Comparison of ENCODE assay signal across 5 worm cellular contexts in the genomic region with DNA sequence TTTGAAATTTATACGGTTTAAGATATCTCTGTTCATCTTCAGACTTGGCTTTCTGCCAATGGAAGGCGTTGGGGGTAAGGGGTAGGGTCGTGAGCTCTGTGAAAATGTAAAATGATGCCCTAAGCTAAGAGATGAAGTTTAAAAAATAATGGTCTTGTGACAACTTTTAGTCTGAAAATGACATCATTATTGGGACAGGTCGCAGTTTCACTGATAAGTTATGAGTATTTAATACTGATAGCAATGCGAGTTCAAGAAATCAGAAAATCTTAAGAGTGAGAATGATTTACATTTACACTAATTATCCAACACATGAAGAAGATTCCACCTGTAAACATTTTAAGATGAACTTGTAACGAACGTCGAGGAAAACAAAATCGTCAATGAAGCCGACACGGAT.
TF ChIP-seq lines count a peak whose summit lies in the region.

No protein-coding gene starts in this region.

TF ChIP-seq in whole organism, L1 larva, 84 proteins besides CTCF, POLR2A, EP300 and RAD21:
- no peak for TF ChIP-seq mep-1 (tag; optimal IDR thresholded peaks at IDR 0.05; lab: Kevin White, UChicago)
- no peak for TF ChIP-seq ceh-90 (tag; optimal IDR thresholded peaks at IDR 0.05; lab: Kevin White, UChicago)
- no peak for TF ChIP-seq efl-1 (optimal IDR thresholded peaks at IDR 0.05; lab: Kevin White, UChicago)
- peak in 1 of 2 experiments; percentile 15 for TF ChIP-seq efl-1 (GFP tag; optimal IDR thresholded peaks at IDR 0.05 in 1 of 2; lab: Kevin White, UChicago)
- TF ChIP-seq hlh-17 (GFP tag; optimal IDR thresholded peaks at IDR 0.05; lab: Kevin White, UChicago; ENCODE audit: borderline replicate concordance), result no peak
- TF ChIP-seq lin-35 (GFP tag; optimal IDR thresholded peaks at IDR 0.05; lab: Kevin White, UChicago), result no peak
- TF ChIP-seq elt-2 (tag; optimal IDR thresholded peaks at IDR 0.05; lab: Kevin White, UChicago), result peak; percentile 74
- no peak for TF ChIP-seq ceh-8 (GFP tag; optimal IDR thresholded peaks at IDR 0.05; lab: Kevin White, UChicago)
- TF ChIP-seq nhr-84 (tag; optimal IDR thresholded peaks at IDR 0.05; lab: Kevin White, UChicago), result no peak
- TF ChIP-seq unc-86 (tag; optimal IDR thresholded peaks at IDR 0.05; lab: Kevin White, UChicago), result no peak
TF ChIP-seq in whole organism, L1 larva: peak in this region for 2.

TF ChIP-seq in whole organism, L2 larva, 48 proteins besides CTCF, POLR2A, EP300 and RAD21:
- TF ChIP-seq sma-9 (GFP tag; optimal IDR thresholded peaks at IDR 0.05; lab: Kevin White, UChicago), result peak; percentile 33
- no peak for TF ChIP-seq sma-9 (tag; optimal IDR thresholded peaks at IDR 0.05; lab: Kevin White, UChicago)
- TF ChIP-seq alr-1 (tag; optimal IDR thresholded peaks at IDR 0.05; lab: Kevin White, UChicago), result no peak
- peak; percentile 56 for TF ChIP-seq fos-1 (tag; optimal IDR thresholded peaks at IDR 0.05; lab: Kevin White, UChicago)

TF ChIP-seq in whole organism, L3 larva, 47 proteins besides CTCF, POLR2A, EP300 and RAD21:
- TF ChIP-seq zag-1 (tag; optimal IDR thresholded peaks at IDR 0.05; lab: Kevin White, UChicago) (no peak), lsy-12 (tag; optimal IDR thresholded peaks at IDR 0.05; lab: Kevin White, UChicago) (no peak), pqm-1 (tag; optimal IDR thresholded peaks at IDR 0.05; lab: Kevin White, UChicago) (peak; percentile 76), elt-2 (tag; optimal IDR thresholded peaks at IDR 0.05; lab: Kevin White, UChicago) (peak; percentile 64)

TF ChIP-seq in whole organism, L4 larva, 104 proteins besides CTCF, POLR2A, EP300 and RAD21:
- TF ChIP-seq pqm-1 (tag; optimal IDR thresholded peaks at IDR 0.05; lab: Kevin White, UChicago) (peak; percentile 43), nhr-28 (tag; optimal IDR thresholded peaks at IDR 0.05; lab: Kevin White, UChicago) (peak; percentile 20), nhr-237 (tag; optimal IDR thresholded peaks at IDR 0.05; lab: Kevin White, UChicago) (no peak), unc-62 (GFP tag; optimal IDR thresholded peaks at IDR 0.05 in 1 of 2; lab: Kevin White, UChicago) (peak in 1 of 2 experiments; percentile 20), unc-62 (tag; optimal IDR thresholded peaks at IDR 0.05; lab: Kevin White, UChicago) (no peak), dve-1 (tag; optimal IDR thresholded peaks at IDR 0.05; lab: Kevin White, UChicago; ENCODE audit: insufficient read depth) (peak; percentile 21), zag-1 (tag; optimal IDR thresholded peaks at IDR 0.05; lab: Kevin White, UChicago) (no peak), nhr-48 (tag; optimal IDR thresholded peaks at IDR 0.05; lab: Kevin White, UChicago) (no peak), dmd-6 (GFP tag; IDR thresholded peaks at IDR 0.05; lab: Robert Waterston, UW) (peak; percentile 62), hlh-11 (tag; optimal IDR thresholded peaks at IDR 0.05; lab: Kevin White, UChicago) (peak; percentile 1)

TF ChIP-seq in whole organism, young adult, 124 proteins besides CTCF, POLR2A, EP300 and RAD21:
- no peak for TF ChIP-seq lag-1 (GFP tag; IDR thresholded peaks at IDR 0.05; lab: Robert Waterston, UW)
- peak; percentile 5 for TF ChIP-seq nhr-80 (tag; optimal IDR thresholded peaks at IDR 0.05; lab: Kevin White, UChicago)
